Worm (Caenorhabditis elegans): ENCODE measurements around the gene Y40B10A.11.

Y40B10A.11 gene

ce11 chrV:2051507-2051906 lies at the start of gene Y40B10A.11:
Gene Y40B10A.11, minus strand, starts transcription at chrV:2051607.
- no peak for TF ChIP-seq tlf-1 (GFP tag; optimal IDR thresholded peaks at IDR 0.05)
- TF ChIP-seq nfyb-1 (GFP tag; IDR thresholded peaks at IDR 0.05): no peak
- no peak for TF ChIP-seq F33H1.4 (GFP tag; IDR thresholded peaks at IDR 0.05)
- no peak for TF ChIP-seq ztf-3 (GFP tag; optimal IDR thresholded peaks at IDR 0.05)
- no peak for TF ChIP-seq lin-54 (GFP tag; optimal IDR thresholded peaks at IDR 0.05)
- no peak for TF ChIP-seq K11D2.4 (GFP tag; IDR thresholded peaks at IDR 0.05)
- no peak for TF ChIP-seq ets-4 (GFP tag; optimal IDR thresholded peaks at IDR 0.05)
- TF ChIP-seq ztf-26 (tag; optimal IDR thresholded peaks at IDR 0.05): no peak

DNA sequence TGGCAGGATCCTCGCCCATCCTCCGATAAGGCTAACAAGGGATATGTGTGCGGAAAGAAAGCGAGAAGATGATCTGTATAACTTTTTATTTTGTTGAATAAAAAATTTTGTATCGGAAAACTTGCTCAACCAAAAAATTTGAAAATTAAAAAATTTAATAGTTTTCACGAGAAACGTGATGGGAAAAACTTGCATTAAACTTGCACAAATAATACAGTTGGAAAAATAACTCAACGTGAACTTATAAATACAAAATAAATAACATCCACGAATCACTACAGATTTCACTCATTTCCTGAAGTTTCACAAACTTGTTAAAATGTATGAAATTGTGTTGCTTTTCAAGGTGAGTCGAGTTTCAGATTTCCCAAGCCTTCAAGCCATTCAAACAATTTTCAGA lies 47.6 kb upstream of the Y40B10A.11 start, which contains the start of gene F36F12.7:
Gene F36F12.7, plus strand, starts transcription at position 301 of the 400 bp plus-strand sequence.
- no peak for TF ChIP-seq sptf-2 (GFP tag; optimal IDR thresholded peaks at IDR 0.05)
- TF ChIP-seq ama-1 (optimal IDR thresholded peaks at IDR 0.05): no peak
- TF ChIP-seq ama-1 (GFP tag; optimal IDR thresholded peaks at IDR 0.05): no peak
- TF ChIP-seq nfya-1 (tag; optimal IDR thresholded peaks at IDR 0.05; ENCODE audit: borderline replicate concordance, insufficient read depth): no peak
- no peak for TF ChIP-seq dox-1 (GFP tag; IDR thresholded peaks at IDR 0.05)
- TF ChIP-seq athp-1 (tag; optimal IDR thresholded peaks at IDR 0.05): no peak
- TF ChIP-seq unc-62 (GFP tag; optimal IDR thresholded peaks at IDR 0.05): no peak
- TF ChIP-seq madf-3 (GFP tag; IDR thresholded peaks at IDR 0.05): no peak
- no peak for TF ChIP-seq somi-1 (GFP tag; optimal IDR thresholded peaks at IDR 0.05)
- no peak for TF ChIP-seq F55B11.4 (tag; optimal IDR thresholded peaks at IDR 0.05; ENCODE audit: borderline replicate concordance, insufficient read depth)
- TF ChIP-seq dpff-1 (tag; optimal IDR thresholded peaks at IDR 0.05): no peak
- TF ChIP-seq him-1 (tag; optimal IDR thresholded peaks at IDR 0.05): no peak
- no peak for TF ChIP-seq chd-7 (tag; optimal IDR thresholded peaks at IDR 0.05)
- TF ChIP-seq ceh-91 (GFP tag; IDR thresholded peaks at IDR 0.05): no peak
- TF ChIP-seq xnd-1 (tag; optimal IDR thresholded peaks at IDR 0.05): no peak
- no peak for TF ChIP-seq attf-3 (GFP tag; conservative IDR thresholded peaks at IDR 0.05)

- no peak for TF ChIP-seq K11D2.4 (GFP tag; IDR thresholded peaks at IDR 0.05)
- no peak for TF ChIP-seq rpc-1 (optimal IDR thresholded peaks at IDR 0.05)
- TF ChIP-seq rpc-1 (tag; optimal IDR thresholded peaks at IDR 0.05): no peak
- no peak for TF ChIP-seq mxl-1 (tag; optimal IDR thresholded peaks at IDR 0.05)
- TF ChIP-seq let-526 (GFP tag; IDR thresholded peaks at IDR 0.05): no peak
- no peak for TF ChIP-seq ceh-40 (GFP tag; IDR thresholded peaks at IDR 0.05)
- TF ChIP-seq nhr-27 (tag; optimal IDR thresholded peaks at IDR 0.05): no peak
- no peak for TF ChIP-seq Y95B8A.8 (GFP tag; IDR thresholded peaks at IDR 0.05)
Observed at ce11 chrV:2097653-2098052, 46.2 kb upstream of the Y40B10A.11 start, which contains the start of gene clec-208. Gene clec-208, plus strand, starts transcription at chrV:2097953.

DNA sequence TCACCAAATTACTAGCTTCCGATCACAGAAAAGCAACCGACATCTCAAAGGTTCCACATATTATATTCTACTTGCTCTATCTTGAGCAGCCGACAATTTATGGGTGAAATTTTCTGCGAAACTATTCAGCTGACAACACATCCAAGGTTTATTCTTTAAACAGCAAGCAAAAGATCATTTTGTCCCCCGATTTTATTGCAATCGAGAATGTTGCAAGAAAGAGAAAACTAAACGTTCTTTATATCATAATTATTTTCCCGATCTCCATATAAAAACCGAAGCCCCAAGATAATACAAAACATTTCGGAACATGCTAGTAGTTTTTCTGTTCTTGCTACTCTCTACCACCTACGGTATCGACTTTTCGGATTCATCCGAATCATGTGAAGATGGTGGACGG lies 44.4 kb upstream of the Y40B10A.11 start, which contains the start of gene clec-207:
Gene clec-207, plus strand, starts transcription at position 301 of the 400 bp plus-strand sequence.
- TF ChIP-seq ccch-3 (GFP tag; optimal IDR thresholded peaks at IDR 0.05): no peak
- TF ChIP-seq bed-2 (GFP tag; IDR thresholded peaks at IDR 0.05): no peak
- TF ChIP-seq rcor-1 (GFP tag; IDR thresholded peaks at IDR 0.05): no peak
- no peak for TF ChIP-seq dox-1 (GFP tag; IDR thresholded peaks at IDR 0.05)
- TF ChIP-seq egl-44 (GFP tag; IDR thresholded peaks at IDR 0.05): no peak
- no peak for TF ChIP-seq tlf-1 (GFP tag; optimal IDR thresholded peaks at IDR 0.05)
- TF ChIP-seq mel-28 (tag; optimal IDR thresholded peaks at IDR 0.05; ENCODE audit: borderline replicate concordance): no peak
- TF ChIP-seq dpl-1 (GFP tag; optimal IDR thresholded peaks at IDR 0.05): no peak
- TF ChIP-seq ekl-4 (GFP tag; IDR thresholded peaks at IDR 0.05): no peak
- TF ChIP-seq him-1 (tag; optimal IDR thresholded peaks at IDR 0.05): no peak
- TF ChIP-seq mes-4 (tag; optimal IDR thresholded peaks at IDR 0.05): no peak

Data from whole organism, young adult.